Worm (Caenorhabditis elegans): Measurements from ENCODE around the gene hsp-17.

hsp-17 gene

ce11 chrV:8358702-8359101 lies 27.0 kb downstream of the hsp-17 start:
- TF ChIP-seq unc-98 (GFP tag; IDR thresholded peaks at IDR 0.05) (no peak), hlh-4 (tag; optimal IDR thresholded peaks at IDR 0.05) (no peak), nhr-12 (tag; optimal IDR thresholded peaks at IDR 0.05) (no peak), fos-1 (tag; optimal IDR thresholded peaks at IDR 0.05) (no peak), zag-1 (tag; optimal IDR thresholded peaks at IDR 0.05) (no peak), nhr-85 (tag) (no peak), efl-1 (optimal IDR thresholded peaks at IDR 0.05) (no peak), efl-1 (GFP tag; optimal IDR thresholded peaks at IDR 0.05 in 1 of 2) (peak in 1 of 2 experiments; percentile 63)

ce11 chrV:8357756-8358155 lies 28.0 kb downstream of the hsp-17 start:
- no peak for TF ChIP-seq nhr-85 (tag)
- no peak for TF ChIP-seq efl-3 (GFP tag; optimal IDR thresholded peaks at IDR 0.05)
- no peak for TF ChIP-seq nhr-12 (tag; optimal IDR thresholded peaks at IDR 0.05)
- no peak for TF ChIP-seq isw-1 (GFP tag; IDR thresholded peaks at IDR 0.05)

ce11 chrV:8355435-8356212 lies 30.1 kb downstream of the hsp-17 start, which contains the start of gene mom-2:
mom-2 (plus strand) TSS chrV:8355988.
- TF ChIP-seq tlp-1 (tag; optimal IDR thresholded peaks at IDR 0.05) (no peak), lin-14 (GFP tag; optimal IDR thresholded peaks at IDR 0.05) (no peak), unc-130 (tag; optimal IDR thresholded peaks at IDR 0.05) (no peak), efl-1 (optimal IDR thresholded peaks at IDR 0.05) (no peak), efl-1 (GFP tag; optimal IDR thresholded peaks at IDR 0.05 in 1 of 2) (no peak), ztf-11 (tag; optimal IDR thresholded peaks at IDR 0.05) (no peak), lir-3 (tag; optimal IDR thresholded peaks at IDR 0.05; ENCODE audit: poor library complexity) (no peak), swsn-7 (tag; optimal IDR thresholded peaks at IDR 0.05) (no peak), C34B4.2 (tag; optimal IDR thresholded peaks at IDR 0.05) (no peak), C16A3.4 (tag; optimal IDR thresholded peaks at IDR 0.05) (no peak), nhr-77 (tag; optimal IDR thresholded peaks at IDR 0.05) (no peak), sptf-1 (tag; optimal IDR thresholded peaks at IDR 0.05) (no peak), nhr-90 (tag; optimal IDR thresholded peaks at IDR 0.05; ENCODE audit: poor library complexity) (no peak), ztf-4 (tag; optimal IDR thresholded peaks at IDR 0.05) (no peak), grh-1 (GFP tag; IDR thresholded peaks at IDR 0.05) (no peak)

- TF ChIP-seq ztf-11 (tag; optimal IDR thresholded peaks at IDR 0.05) (no peak), blmp-1 (tag; optimal IDR thresholded peaks at IDR 0.05) (no peak), ceh-90 (tag; optimal IDR thresholded peaks at IDR 0.05) (no peak), nhr-71 (tag; optimal IDR thresholded peaks at IDR 0.05) (no peak), lin-14 (GFP tag; optimal IDR thresholded peaks at IDR 0.05) (no peak), nhr-90 (tag; optimal IDR thresholded peaks at IDR 0.05; ENCODE audit: poor library complexity) (no peak)
Measured at ce11 chrV:8351371-8351770, 34.4 kb downstream of the hsp-17 start, which contains the start of gene srsx-22. srsx-22 (plus strand) TSS chrV:8351671.

- TF ChIP-seq zip-4 (GFP tag; optimal IDR thresholded peaks at IDR 0.05) (no peak), nhr-77 (tag; optimal IDR thresholded peaks at IDR 0.05) (no peak), unc-62 (GFP tag; optimal IDR thresholded peaks at IDR 0.05) (no peak), skn-1 (tag; optimal IDR thresholded peaks at IDR 0.05) (no peak), ceh-63 (GFP tag; optimal IDR thresholded peaks at IDR 0.05) (no peak), nhr-12 (tag; optimal IDR thresholded peaks at IDR 0.05) (no peak), lin-14 (GFP tag; optimal IDR thresholded peaks at IDR 0.05) (no peak), snu-23 (GFP tag; optimal IDR thresholded peaks at IDR 0.05) (no peak)
Measured at ce11 chrV:8349950-8350349, 35.8 kb downstream of the hsp-17 start.

ce11 chrV:8348959-8349389 lies 36.8 kb downstream of the hsp-17 start:
- 0 out of 2 replicates have a peak, but pooled peaks have one; percentile 28 for TF ChIP-seq ceh-88 (GFP tag; IDR thresholded peaks at IDR 0.05)
- TF ChIP-seq nhr-77 (tag; optimal IDR thresholded peaks at IDR 0.05), result peak; percentile 72
- TF ChIP-seq hlh-17 (GFP tag; optimal IDR thresholded peaks at IDR 0.05; ENCODE audit: borderline replicate concordance), result no peak
- TF ChIP-seq nhr-84 (tag; optimal IDR thresholded peaks at IDR 0.05), result no peak
- TF ChIP-seq nhr-11 (tag; optimal IDR thresholded peaks at IDR 0.05), result peak; percentile 28
- TF ChIP-seq lin-13 (GFP tag; optimal IDR thresholded peaks at IDR 0.05), result peak; percentile 59
- TF ChIP-seq aha-1 (tag; optimal IDR thresholded peaks at IDR 0.05), result no peak
- TF ChIP-seq mep-1 (tag; optimal IDR thresholded peaks at IDR 0.05), result peak; percentile 81
- TF ChIP-seq nhr-12 (tag; optimal IDR thresholded peaks at IDR 0.05), result no peak
- peak; percentile 99 for TF ChIP-seq snpc-4 (tag; optimal IDR thresholded peaks at IDR 0.05)
- peak; percentile 81 for TF ChIP-seq lin-39 (tag; optimal IDR thresholded peaks at IDR 0.05)
- peak; percentile 96 for TF ChIP-seq nhr-90 (tag; optimal IDR thresholded peaks at IDR 0.05; ENCODE audit: poor library complexity)
- TF ChIP-seq isw-1 (GFP tag; IDR thresholded peaks at IDR 0.05), result peak; percentile 42
- TF ChIP-seq ceh-90 (tag; optimal IDR thresholded peaks at IDR 0.05), result no peak
- peak; percentile 66 for TF ChIP-seq ceh-8 (GFP tag; optimal IDR thresholded peaks at IDR 0.05)
- TF ChIP-seq dsc-1 (tag; optimal IDR thresholded peaks at IDR 0.05), result peak; percentile 93
- TF ChIP-seq unc-98 (GFP tag; IDR thresholded peaks at IDR 0.05), result no peak
